Worm (Caenorhabditis elegans) whole organism, L3 larva: Measurements from ENCODE around the gene Y57G11C.28.
A peak's percentile ranks its signal among the peaks of the same experiment; 100 is the strongest.
"Not testable (repeated sequence)": the region's sequence is repeated elsewhere in the genome, so short reads cannot be mapped to it uniquely, and the experiment has no call there.

Experiments
- R02D3.7 ChIP-seq: fragments of 150-350 bp; optimal IDR thresholded peaks from 2 replicates; lab custom pipeline; 2014; ENCODE audit warnings: missing biosample characterization, missing genetic modification characterization
- aly-2 ChIP-seq: fragments of 150-350 bp; optimal IDR thresholded peaks from 2 replicates; lab custom pipeline; 2014; ENCODE audit warnings: missing biosample characterization, missing genetic modification characterization
- ceh-28 ChIP-seq: fragments of 150-350 bp; optimal IDR thresholded peaks from 2 replicates; lab custom pipeline; 2014; ENCODE audit warnings: missing biosample characterization, missing genetic modification reagents, missing genetic modification characterization
- ceh-82 ChIP-seq: fragments of 150-350 bp; optimal IDR thresholded peaks from 2 replicates; lab custom pipeline; 2014; ENCODE audit warnings: missing biosample characterization, missing genetic modification characterization
- ceh-9 ChIP-seq: sonication (generic microtip); optimal IDR thresholded peaks from 2 replicates; lab custom pipeline; 2018; ENCODE audit warnings: missing biosample characterization, missing genetic modification characterization
- egl-27 ChIP-seq: sonication (generic microtip); optimal IDR thresholded peaks from 4 replicates; lab custom pipeline; 2017; ENCODE audit warnings: missing biosample characterization, missing genetic modification reagents, missing genetic modification characterization
- egl-5 ChIP-seq: fragments of 150-350 bp; optimal IDR thresholded peaks from 2 replicates; lab custom pipeline; 2017; ENCODE audit warnings: missing biosample characterization, missing genetic modification reagents, missing genetic modification characterization, inconsistent platforms
- elt-1 ChIP-seq: fragments of 150-350 bp; optimal IDR thresholded peaks from 2 replicates; lab custom pipeline; 2014; ENCODE audit warnings: missing biosample characterization, missing genetic modification characterization
- eor-1 ChIP-seq, 2 experiments: fragments of 150-350 bp; optimal IDR thresholded peaks; 2 replicates each; lab custom pipeline; 2014 to 2018; ENCODE audit warnings: missing biosample characterization in 2 of 2, missing genetic modification characterization in 2 of 2
- fkh-10 ChIP-seq: sonication (generic microtip); optimal IDR thresholded peaks from 2 replicates; lab custom pipeline; 2017; ENCODE audit warnings: missing biosample characterization, missing genetic modification reagents, missing genetic modification characterization
- fkh-2 ChIP-seq: fragments of 150-350 bp; optimal IDR thresholded peaks from 2 replicates; lab custom pipeline; 2014; ENCODE audit warnings: missing biosample characterization, missing genetic modification reagents, missing genetic modification characterization
- fos-1 ChIP-seq: fragments of 150-350 bp; optimal IDR thresholded peaks from 2 replicates; lab custom pipeline; 2014; ENCODE audit warnings: missing biosample characterization, missing genetic modification characterization
- hmg-11 ChIP-seq: sonication (generic microtip); optimal IDR thresholded peaks from 2 replicates; lab custom pipeline; 2016; ENCODE audit warnings: missing genetic modification characterization, missing compliant biosample characterization
- jun-1 ChIP-seq: fragments of 150-350 bp; optimal IDR thresholded peaks from 2 replicates; lab custom pipeline; 2014; ENCODE audit warnings: missing biosample characterization, missing genetic modification reagents, missing genetic modification characterization
- lsy-12 ChIP-seq: sonication (generic microtip); optimal IDR thresholded peaks from 2 replicates; lab custom pipeline; 2016; ENCODE audit warnings: mild to moderate bottlenecking, missing genetic modification characterization, missing compliant biosample characterization
- mdl-1 ChIP-seq: fragments of 150-350 bp; optimal IDR thresholded peaks from 2 replicates; lab custom pipeline; 2014; ENCODE audit warnings: missing biosample characterization, missing genetic modification characterization
- mml-1 ChIP-seq: fragments of 150-350 bp; sonication (generic microtip); optimal IDR thresholded peaks from 3 replicates; lab custom pipeline; 2014; ENCODE audit warnings: missing biosample characterization, missing genetic modification characterization
- nhr-12 ChIP-seq: fragments of 150-350 bp; optimal IDR thresholded peaks from 2 replicates; lab custom pipeline; 2014; ENCODE audit warnings: missing biosample characterization, missing genetic modification characterization
- nhr-23 ChIP-seq: fragments of 150-350 bp; optimal IDR thresholded peaks from 2 replicates; lab custom pipeline; 2014; ENCODE audit warnings: missing biosample characterization, missing genetic modification reagents, missing genetic modification characterization
- nhr-237 ChIP-seq: fragments of 150-350 bp; optimal IDR thresholded peaks from 2 replicates; lab custom pipeline; 2014; ENCODE audit warnings: missing biosample characterization, missing genetic modification characterization
- nhr-25 ChIP-seq: sonication (generic microtip); optimal IDR thresholded peaks from 2 replicates; lab custom pipeline; 2017; ENCODE audit warnings: missing biosample characterization, missing genetic modification characterization
- nhr-43 ChIP-seq: sonication (generic microtip); optimal IDR thresholded peaks from 2 replicates; lab custom pipeline; 2016; ENCODE audit warnings: mild to moderate bottlenecking, missing genetic modification characterization, missing compliant biosample characterization; ENCODE audit not compliant: poor library complexity, severe bottlenecking
- nhr-76 ChIP-seq: fragments of 150-350 bp; sonication (generic microtip); optimal IDR thresholded peaks from 5 replicates; lab custom pipeline; 2014; ENCODE audit warnings: missing biosample characterization, missing genetic modification characterization
- pha-4 ChIP-seq: fragments of 150-350 bp; optimal IDR thresholded peaks from 2 replicates; lab custom pipeline; 2014; ENCODE audit warnings: missing biosample characterization, missing genetic modification reagents, missing genetic modification characterization
- pqm-1 ChIP-seq: fragments of 150-350 bp; optimal IDR thresholded peaks from 2 replicates; lab custom pipeline; 2017; ENCODE audit warnings: missing biosample characterization, missing genetic modification characterization, inconsistent platforms
- sea-2 ChIP-seq: fragments of 150-350 bp; sonication (generic microtip); optimal IDR thresholded peaks from 4 replicates; lab custom pipeline; 2014; ENCODE audit warnings: missing biosample characterization, missing genetic modification reagents, missing genetic modification characterization
- snpc-4 ChIP-seq: fragments of 150-350 bp; optimal IDR thresholded peaks from 2 replicates; lab custom pipeline; 2014; ENCODE audit warnings: missing biosample characterization, missing genetic modification characterization
- tbx-2 ChIP-seq: sonication (generic microtip); optimal IDR thresholded peaks from 2 replicates; lab custom pipeline; 2016; ENCODE audit warnings: mild to moderate bottlenecking, missing genetic modification characterization, missing compliant biosample characterization
- unc-39 ChIP-seq: sonication (generic microtip); optimal IDR thresholded peaks from 4 replicates; lab custom pipeline; 2017; ENCODE audit warnings: missing biosample characterization, missing genetic modification characterization
- unc-62 ChIP-seq: fragments of 150-350 bp; sonication (generic microtip); optimal IDR thresholded peaks from 4 replicates; lab custom pipeline; 2014; ENCODE audit warnings: missing biosample characterization, missing genetic modification reagents, missing genetic modification characterization
- ztf-4 ChIP-seq: fragments of 150-350 bp; optimal IDR thresholded peaks from 2 replicates; lab custom pipeline; 2014; ENCODE audit warnings: missing biosample characterization, missing genetic modification characterization

Y57G11C.28 gene

ce11 chrIV:14937017-14937416, 7.5 kb downstream of the Y57G11C.28 start, which contains the start of gene Y57G11C.1144:
Y57G11C.1144 (plus strand) TSS chrIV:14937317.
- TF ChIP-seq nhr-12 (tag; lab: Kevin White, UChicago), result no peak
- TF ChIP-seq R02D3.7 (tag; lab: Kevin White, UChicago), result no peak
- TF ChIP-seq nhr-76, result no peak
- no peak for TF ChIP-seq mdl-1 (tag; lab: Kevin White, UChicago)
- no peak for TF ChIP-seq tbx-2

DNA sequence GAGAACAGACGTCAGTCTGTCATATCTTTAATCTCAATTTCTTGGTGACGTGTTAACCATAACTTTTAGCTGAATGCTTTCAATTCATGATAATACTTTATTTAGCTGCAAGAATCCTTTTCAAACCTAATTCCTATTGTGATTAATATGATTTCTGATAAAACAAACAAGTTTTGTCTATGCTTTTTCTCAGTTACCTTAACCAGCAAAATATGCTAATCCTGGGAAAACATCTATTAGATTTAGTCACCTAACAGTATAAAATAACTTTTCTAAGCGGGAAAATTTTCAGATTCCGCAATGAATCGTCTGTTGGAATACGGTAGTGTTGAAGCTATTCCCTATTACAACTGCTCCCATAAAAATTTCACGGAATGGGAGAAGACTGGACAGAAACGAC, 9.1 kb downstream of the Y57G11C.28 start, which contains the start of gene Y57G11C.30:
Y57G11C.30 (plus strand) TSS at position 301 of the 400 bp plus-strand sequence.
- not testable (repeated sequence) for TF ChIP-seq snpc-4; ceh-9; mml-1 (tag; lab: Kevin White, UChicago)

ce11 chrIV:14944234-14944633, 14.7 kb downstream of the Y57G11C.28 start, which contains the start of gene Y57G11C.48:
Y57G11C.48 (minus strand) TSS chrIV:14944334.
- TF ChIP-seq sea-2 (GFP tag; lab: Kevin White, UChicago) (no peak), nhr-23 (no peak), nhr-237 (tag; lab: Kevin White, UChicago) (no peak), nhr-43 (tag; lab: Kevin White, UChicago) (no peak)

DNA sequence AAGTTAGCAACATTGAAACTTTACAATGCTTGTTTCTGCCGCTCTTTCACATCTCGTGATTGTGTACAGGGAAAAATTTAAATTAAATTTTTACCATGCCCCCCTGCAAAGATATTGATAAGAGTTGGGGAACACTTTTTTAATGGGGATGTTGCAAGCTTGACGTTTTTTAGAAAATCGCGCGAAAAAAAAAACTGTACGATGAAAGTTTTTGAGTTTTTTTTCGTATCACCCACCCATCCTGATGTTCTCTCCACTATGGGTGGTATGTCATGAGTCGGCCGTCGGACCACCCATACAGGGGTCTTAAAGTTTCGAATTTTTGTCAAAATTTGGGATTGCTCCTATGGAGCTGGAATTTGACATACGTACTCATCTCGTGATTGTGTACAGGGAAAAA, 19.5 kb downstream of the Y57G11C.28 start:
- TF ChIP-seq pha-4 (tag; lab: Kevin White, UChicago) (no peak), mml-1 (tag; lab: Kevin White, UChicago) (no peak), eor-1 (tag; optimal IDR thresholded peaks at IDR 0.05; lab: Kevin White, UChicago) (no peak), unc-39 (no peak), fkh-2 (tag; lab: Kevin White, UChicago) (no peak), ztf-4 (no peak), elt-1 (tag; lab: Kevin White, UChicago) (no peak), hmg-11 (tag; lab: Kevin White, UChicago) (no peak)

DNA sequence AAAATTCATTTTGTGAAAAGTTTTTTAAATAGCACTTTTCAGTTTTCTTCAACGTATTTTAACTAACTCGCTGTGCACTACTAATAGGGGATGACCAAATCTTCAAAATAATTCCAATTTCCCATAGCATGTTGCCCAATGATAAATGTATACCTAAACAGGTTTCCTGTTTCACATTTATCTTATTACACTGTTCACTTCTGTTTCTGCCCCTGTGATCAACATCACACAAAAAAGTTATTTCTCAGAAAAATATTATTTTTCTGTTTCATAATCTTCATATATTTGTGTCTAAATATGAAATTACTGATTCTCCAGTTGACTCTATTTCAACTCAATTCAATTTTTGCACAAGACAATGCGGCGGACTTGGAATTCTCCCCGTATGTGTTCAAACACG, 20.9 kb downstream of the Y57G11C.28 start, which contains the start of gene Y41E3.22:
Y41E3.22 (plus strand) TSS at position 243 of the 400 bp plus-strand sequence.
- no peak for TF ChIP-seq egl-5 (tag; lab: Kevin White, UChicago)
- TF ChIP-seq egl-27, result no peak
- no peak for TF ChIP-seq pqm-1
- TF ChIP-seq ztf-4, result no peak
- TF ChIP-seq fkh-10 (GFP tag; lab: Kevin White, UChicago), result no peak
- TF ChIP-seq nhr-76, result no peak
- no peak for TF ChIP-seq eor-1 (tag; optimal IDR thresholded peaks at IDR 0.05; lab: Kevin White, UChicago)
- TF ChIP-seq lsy-12 (tag; lab: Kevin White, UChicago), result no peak
- no peak for TF ChIP-seq unc-62 (GFP tag; lab: Kevin White, UChicago)
- TF ChIP-seq ceh-82, result no peak
- no peak for TF ChIP-seq jun-1 (tag; lab: Kevin White, UChicago)
- TF ChIP-seq tbx-2, result no peak
- TF ChIP-seq nhr-237 (tag; lab: Kevin White, UChicago), result no peak
- TF ChIP-seq, all 47 proteins: peak for 0

DNA sequence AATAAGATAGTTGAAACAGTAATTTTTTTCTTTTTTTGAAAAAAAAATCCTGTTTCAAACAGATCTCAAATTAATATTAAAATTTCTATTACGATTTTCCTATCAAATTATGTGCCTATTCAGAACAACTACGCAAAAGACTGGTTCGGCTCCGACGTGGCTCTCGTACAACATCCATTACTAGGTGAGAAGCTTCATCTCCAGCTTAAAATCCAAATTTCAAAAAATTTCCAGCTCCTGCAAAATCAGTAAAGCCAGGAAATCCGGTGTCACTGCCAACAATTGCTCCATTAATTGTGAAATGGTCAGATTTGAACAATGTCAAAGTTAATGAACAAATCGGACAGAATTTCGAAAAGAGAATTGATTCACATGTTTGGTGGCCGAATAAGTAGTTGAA, 24.3 kb downstream of the Y57G11C.28 start:
- no peak for TF ChIP-seq jun-1 (tag; lab: Kevin White, UChicago)
- no peak for TF ChIP-seq nhr-237 (tag; lab: Kevin White, UChicago)
- no peak for TF ChIP-seq fkh-10 (GFP tag; lab: Kevin White, UChicago)
- TF ChIP-seq elt-1 (tag; lab: Kevin White, UChicago), result no peak
- TF ChIP-seq unc-62 (GFP tag; lab: Kevin White, UChicago), result no peak
- no peak for TF ChIP-seq nhr-25
- TF ChIP-seq mml-1 (tag; lab: Kevin White, UChicago), result no peak
- TF ChIP-seq hmg-11 (tag; lab: Kevin White, UChicago), result no peak
- TF ChIP-seq nhr-23, result no peak
- no peak for TF ChIP-seq pha-4 (tag; lab: Kevin White, UChicago)
- no peak for TF ChIP-seq fos-1 (tag; lab: Kevin White, UChicago)
- no peak for TF ChIP-seq unc-39
- no peak for TF ChIP-seq eor-1 (tag; optimal IDR thresholded peaks at IDR 0.05; lab: Kevin White, UChicago)

- TF ChIP-seq nhr-237 (tag; lab: Kevin White, UChicago), result no peak
- TF ChIP-seq nhr-43 (tag; lab: Kevin White, UChicago), result no peak
- TF ChIP-seq nhr-23, result no peak
- peak; percentile 29 for TF ChIP-seq ceh-28 (tag; lab: Kevin White, UChicago)
- no peak for TF ChIP-seq fkh-2 (tag; lab: Kevin White, UChicago)
- TF ChIP-seq aly-2, result no peak
- TF ChIP-seq eor-1 (tag; optimal IDR thresholded peaks at IDR 0.05; lab: Kevin White, UChicago), result no peak
- no peak for TF ChIP-seq ceh-82
Measured at ce11 chrIV:14954842-14955241, 25.3 kb downstream of the Y57G11C.28 start.
